Fruit fly (Drosophila melanogaster) whole organism: Measurements from ENCODE around the gene CG43731.

ENCODE experiments used
- CG8478 ChIP-seq: fragments of >200 bp; optimal IDR thresholded peaks from 2 replicates; lab custom pipeline; 2018; ENCODE audit warnings: inconsistent platforms
- EcR ChIP-seq, 2 experiments: fragments of >200 bp; optimal IDR thresholded peaks; 2 replicates each; lab custom pipeline; 2017; ENCODE audit warnings: missing biosample characterization in 2 of 2, missing genetic modification characterization in 2 of 2, missing genetic modification reagents in 2 of 2
- pan ChIP-seq: fragments of >200 bp; optimal IDR thresholded peaks from 2 replicates; lab custom pipeline; 2017
- usp ChIP-seq: fragments of >200 bp; optimal IDR thresholded peaks from 2 replicates; lab custom pipeline; 2017; ENCODE audit warnings: missing biosample characterization, missing genetic modification characterization, mixed read lengths

dm6 chr2L:19137494-19138360, 35.9 kb downstream of the CG43731 start:
- TF ChIP-seq pan (lab: Kevin White, UChicago): no peak
- TF ChIP-seq usp: no peak
- TF ChIP-seq CG8478 (lab: Kevin White, UChicago): no peak
- TF ChIP-seq EcR (GFP tag; optimal IDR thresholded peaks at IDR 0.05; lab: Kevin White, UChicago): no peak
